Fruit fly (Drosophila melanogaster): ENCODE data around the gene Pex19.
A peak's percentile ranks its signal among the peaks of the same experiment; 100 is the strongest.

Pex19 gene

DNA sequence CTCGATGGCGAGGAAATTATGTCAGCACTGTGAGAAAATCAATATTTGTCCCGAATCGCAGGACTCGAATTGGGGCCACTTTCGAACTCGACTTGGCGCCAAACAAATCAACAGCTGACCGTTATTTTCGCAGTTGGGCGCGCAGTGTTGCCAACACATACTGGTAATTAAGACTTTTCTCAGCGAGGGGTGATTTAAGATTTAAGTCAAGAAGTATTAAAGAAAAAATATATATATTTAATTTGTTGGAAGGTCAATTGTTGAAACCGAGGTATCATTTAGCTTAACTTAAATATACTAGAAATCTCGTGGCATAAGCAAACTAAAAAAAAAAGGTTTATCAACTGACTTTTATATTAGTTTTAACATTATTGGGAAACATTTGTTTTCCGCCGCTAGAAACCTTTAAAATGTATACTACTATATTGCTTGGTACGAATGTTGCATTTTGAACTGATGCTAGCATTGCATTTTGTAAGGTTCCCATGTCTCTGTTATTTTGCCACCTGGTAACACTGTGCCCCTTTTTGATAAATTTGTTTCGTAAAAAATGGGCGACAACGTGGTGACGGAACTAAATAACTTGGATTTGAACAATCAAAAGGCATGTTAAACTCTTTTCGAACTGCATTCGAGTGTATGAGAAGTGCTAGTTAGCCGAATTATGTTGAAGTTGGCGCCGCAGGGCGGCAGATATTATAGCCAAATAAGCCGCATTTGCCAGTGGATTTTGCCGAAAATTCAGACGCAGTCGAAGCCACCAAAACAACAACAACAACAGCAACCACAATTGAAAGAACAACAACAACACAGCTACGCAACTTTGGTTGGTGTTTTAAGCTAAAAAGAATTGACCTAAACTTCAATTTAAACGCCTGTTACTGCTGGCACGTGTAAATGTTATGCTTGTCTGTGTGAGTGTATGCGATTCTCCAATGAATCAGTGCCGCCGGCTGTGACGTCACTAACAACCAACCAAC, 11.9 kb downstream of the Pex19 start, which contains the start of the genes Patsas and ThrRS (continued):
- TF ChIP-seq CG2116 (GFP tag; optimal IDR thresholded peaks at IDR 0.05) (peak; percentile 90), da (GFP tag; optimal IDR thresholded peaks at IDR 0.05) (no peak), bab2 (GFP tag; optimal IDR thresholded peaks at IDR 0.05) (peak; percentile 77), al (GFP tag; IDR thresholded peaks at IDR 0.05) (peak; percentile 87), CG4404 (GFP tag; IDR thresholded peaks at IDR 0.05) (peak; percentile 86), CG10366 (GFP tag; IDR thresholded peaks at IDR 0.05) (peak; percentile 78), CG2129 (GFP tag; IDR thresholded peaks at IDR 0.05; ENCODE audit: partially characterized antibody) (no peak), Mad (GFP tag; optimal IDR thresholded peaks at IDR 0.05) (peak; percentile 54), CG30020 (tag; optimal IDR thresholded peaks at IDR 0.05) (peak; percentile 92), hb (GFP tag; IDR thresholded peaks at IDR 0.05; ENCODE audit: partially characterized antibody) (no peak), zen (tag; optimal IDR thresholded peaks at IDR 0.05) (peak; percentile 98), amos (GFP tag; IDR thresholded peaks at IDR 0.05; ENCODE audit: partially characterized antibody) (0 out of 2 replicates have a peak, but pooled peaks have one; percentile 15), Blimp-1 (GFP tag; optimal IDR thresholded peaks at IDR 0.05) (peak; percentile 84), chm (GFP tag; IDR thresholded peaks at IDR 0.05) (peak; percentile 57; the same call in 1 of the 2 replicates), CG31224 (GFP tag; IDR thresholded peaks at IDR 0.05) (peak; percentile 67), p53 (GFP tag; optimal IDR thresholded peaks at IDR 0.05) (peak; percentile 42), Vsx1 (GFP tag; optimal IDR thresholded peaks at IDR 0.05) (no peak), CG32772 (GFP tag; IDR thresholded peaks at IDR 0.05) (peak; percentile 83), NC2α (GFP tag; optimal IDR thresholded peaks at IDR 0.05) (no peak), CG4730 (GFP tag; IDR thresholded peaks at IDR 0.05) (peak; percentile 81), gfzf (GFP tag; optimal IDR thresholded peaks at IDR 0.05) (peak; percentile 79), gsb-n (tag; optimal IDR thresholded peaks at IDR 0.05) (peak; percentile 85), ems (GFP tag; optimal IDR thresholded peaks at IDR 0.05) (peak; percentile 74), CG30431 (GFP tag; optimal IDR thresholded peaks at IDR 0.05) (peak; percentile 82), CG3163 (GFP tag; optimal IDR thresholded peaks at IDR 0.05) (peak; percentile 38), NC2β (GFP tag; optimal IDR thresholded peaks at IDR 0.05) (peak; percentile 67), exex (tag; optimal IDR thresholded peaks at IDR 0.05) (no peak), D19A (tag; optimal IDR thresholded peaks at IDR 0.05) (peak; percentile 70), Hr39 (optimal IDR thresholded peaks at IDR 0.05) (no peak), Elba2 (GFP tag; optimal IDR thresholded peaks at IDR 0.05) (peak; percentile 63), Max (GFP tag; optimal IDR thresholded peaks at IDR 0.05) (peak; percentile 82), Dll (GFP tag; IDR thresholded peaks at IDR 0.05; ENCODE audit: partially characterized antibody) (0 out of 4 replicates have a peak, but pooled peaks have one; percentile 26), Bdp1 (GFP tag; optimal IDR thresholded peaks at IDR 0.05) (peak; percentile 59), CG17359 (tag; optimal IDR thresholded peaks at IDR 0.05) (peak; percentile 86), CG1603 (tag; optimal IDR thresholded peaks at IDR 0.05) (peak; percentile 65), CG8359 (GFP tag; optimal IDR thresholded peaks at IDR 0.05; ENCODE audit: borderline replicate concordance) (peak; percentile 14), CG31365 (tag; optimal IDR thresholded peaks at IDR 0.05) (peak; percentile 9), dimm (GFP tag; IDR thresholded peaks at IDR 0.05) (peak; percentile 53), tin (GFP tag; optimal IDR thresholded peaks at IDR 0.05) (peak; percentile 86), bsh (GFP tag; optimal IDR thresholded peaks at IDR 0.05) (peak in 1 of 2 experiments; percentile 84), Hr3 (GFP tag; optimal IDR thresholded peaks at IDR 0.05) (peak; percentile 90), CG17612 (GFP tag; IDR thresholded peaks at IDR 0.05) (peak; percentile 62; the same call in 1 of the 2 replicates), fd3F (GFP tag; optimal IDR thresholded peaks at IDR 0.05) (peak; percentile 85), lov (optimal IDR thresholded peaks at IDR 0.05) (no peak), lov (GFP tag; IDR thresholded peaks at IDR 0.05) (0 out of 3 replicates have a peak, but pooled peaks have one; percentile 15), ind (GFP tag; optimal IDR thresholded peaks at IDR 0.05) (peak; percentile 82), CG17361 (GFP tag; IDR thresholded peaks at IDR 0.05) (peak; percentile 95), CG2712 (tag; optimal IDR thresholded peaks at IDR 0.05) (peak; percentile 89)

All from whole organism, embryonic.